Worm (Caenorhabditis elegans) whole organism, L2 larva: ENCODE results near the gene dyf-6.

Experiments used
- ZK546.5 ChIP-seq: sonication (generic microtip); optimal IDR thresholded peaks from 2 replicates; lab custom pipeline; 2017; ENCODE audit warnings: missing biosample characterization, missing genetic modification characterization
- aly-2 ChIP-seq: fragments of 150-350 bp; optimal IDR thresholded peaks from 2 replicates; lab custom pipeline; 2014; ENCODE audit warnings: missing biosample characterization, missing genetic modification characterization
- ceh-82 ChIP-seq: fragments of 150-350 bp; optimal IDR thresholded peaks from 2 replicates; lab custom pipeline; 2014; ENCODE audit warnings: missing biosample characterization, missing genetic modification characterization
- egl-27 ChIP-seq: sonication (generic microtip); optimal IDR thresholded peaks from 3 replicates; lab custom pipeline; 2017; ENCODE audit warnings: missing biosample characterization, missing genetic modification reagents, missing genetic modification characterization
- nhr-11 ChIP-seq: fragments of 150-350 bp; optimal IDR thresholded peaks from 2 replicates; lab custom pipeline; 2014; ENCODE audit warnings: missing biosample characterization, missing genetic modification characterization
- nhr-129 ChIP-seq: fragments of 150-350 bp; optimal IDR thresholded peaks from 2 replicates; lab custom pipeline; 2014; ENCODE audit warnings: missing biosample characterization, missing genetic modification characterization
- nhr-237 ChIP-seq: fragments of 150-350 bp; optimal IDR thresholded peaks from 2 replicates; lab custom pipeline; 2014; ENCODE audit warnings: missing biosample characterization, missing genetic modification characterization

ce11 chrX:10386001-10386400 is 307 bp downstream of the dyf-6 start:
- no peak for TF ChIP-seq nhr-11 (tag; lab: Kevin White, UChicago)
- TF ChIP-seq nhr-129 (tag; lab: Kevin White, UChicago) = no peak
- no peak for TF ChIP-seq egl-27 (tag; lab: Kevin White, UChicago)
- no peak for TF ChIP-seq nhr-237 (tag; lab: Kevin White, UChicago)
- TF ChIP-seq ZK546.5 (tag; lab: Kevin White, UChicago) = no peak
- TF ChIP-seq ceh-82 (tag; lab: Kevin White, UChicago) = no peak
- TF ChIP-seq aly-2 (tag; lab: Kevin White, UChicago) = no peak
